Fruit fly (Drosophila melanogaster) whole organism, embryonic: Measurements from ENCODE around the gene CG12947.
A peak's percentile ranks its signal among the peaks of the same experiment; 100 is the strongest.

Source experiments
- Atf-2 ChIP-seq: fragments of 200-800 bp; sonication (Bioruptor generic); optimal IDR thresholded peaks from 2 replicates; lab custom pipeline; 2016; ENCODE audit warnings: missing biosample characterization, missing genetic modification characterization
- CG10209 ChIP-seq: fragments of 200-800 bp; sonication (Bioruptor generic); optimal IDR thresholded peaks from 3 replicates; lab custom pipeline; 2017; ENCODE audit warnings: missing biosample characterization, mild to moderate bottlenecking, missing genetic modification characterization, missing genetic modification reagents
- CG13296 ChIP-seq: fragments of 200-800 bp; sonication (Bioruptor generic); optimal IDR thresholded peaks from 3 replicates; lab custom pipeline; 2018; ENCODE audit warnings: missing biosample characterization, mild to moderate bottlenecking, missing genetic modification characterization
- CG13894 ChIP-seq: fragments of 200-800 bp; sonication (Bioruptor generic); optimal IDR thresholded peaks from 3 replicates; lab custom pipeline; 2018; ENCODE audit warnings: missing biosample characterization, mild to moderate bottlenecking, missing genetic modification characterization, moderate library complexity
- CG15073 ChIP-seq: fragments of 200-800 bp; sonication (Bioruptor generic); optimal IDR thresholded peaks from 2 replicates; lab custom pipeline; 2016; ENCODE audit warnings: missing biosample characterization, missing genetic modification characterization
- CG1602 ChIP-seq: fragments of 200-800 bp; sonication (Bioruptor generic); optimal IDR thresholded peaks from 3 replicates; lab custom pipeline; 2016; ENCODE audit warnings: missing biosample characterization, missing genetic modification characterization
- CG17359 ChIP-seq: fragments of 200-800 bp; sonication (Bioruptor generic); optimal IDR thresholded peaks from 3 replicates; lab custom pipeline; 2018; ENCODE audit warnings: missing biosample characterization, mild to moderate bottlenecking, missing genetic modification characterization, moderate library complexity
- CG17912 ChIP-seq: fragments of 200-800 bp; sonication (Bioruptor generic); optimal IDR thresholded peaks from 2 replicates; lab custom pipeline; 2018; ENCODE audit warnings: missing biosample characterization, mild to moderate bottlenecking, missing genetic modification characterization
- CG1832 ChIP-seq: fragments of 200-800 bp; sonication (Bioruptor generic); optimal IDR thresholded peaks from 2 replicates; lab custom pipeline; 2017; ENCODE audit warnings: missing biosample characterization, mild to moderate bottlenecking, missing genetic modification characterization, inconsistent platforms
- CG2678 ChIP-seq: fragments of 200-800 bp; sonication (Bioruptor generic); optimal IDR thresholded peaks from 3 replicates; lab custom pipeline; 2019; ENCODE audit warnings: missing biosample characterization, mild to moderate bottlenecking, missing genetic modification characterization, moderate library complexity
- CG30431 ChIP-seq: fragments of 200-800 bp; sonication (Bioruptor generic); optimal IDR thresholded peaks from 2 replicates; lab custom pipeline; 2017; ENCODE audit warnings: missing biosample characterization, missing genetic modification characterization
- CG43689 ChIP-seq: fragments of 200-800 bp; sonication (Bioruptor generic); IDR thresholded peaks from 2 replicates; pipeline ENCODE4 v1.3.6; 2022; ENCODE audit warnings: missing biosample characterization, missing genetic modification characterization
- CG5245 ChIP-seq: fragments of 200-800 bp; sonication (Bioruptor generic); optimal IDR thresholded peaks from 3 replicates; lab custom pipeline; 2016; ENCODE audit warnings: missing biosample characterization, missing genetic modification characterization
- CG5953 ChIP-seq: fragments of 200-800 bp; sonication (Bioruptor generic); IDR thresholded peaks from 2 replicates; pipeline ENCODE4 v1.3.6; 2022; ENCODE audit warnings: missing biosample characterization, missing genetic modification characterization
- CG7556 ChIP-seq: fragments of 200-800 bp; sonication (Bioruptor generic); optimal IDR thresholded peaks from 2 replicates; lab custom pipeline; 2017; ENCODE audit warnings: missing biosample characterization, mild to moderate bottlenecking, missing genetic modification characterization
- CG7839 ChIP-seq: fragments of 200-800 bp; sonication (Bioruptor generic); optimal IDR thresholded peaks from 3 replicates; lab custom pipeline; 2018; ENCODE audit warnings: missing biosample characterization, mild to moderate bottlenecking, missing genetic modification characterization, moderate library complexity
- Doc3 ChIP-seq: fragments of 200-800 bp; sonication (Bioruptor generic); IDR thresholded peaks from 3 replicates; pipeline ENCODE4 v1.3.6; 2022; ENCODE audit warnings: missing biosample characterization, missing genetic modification characterization; ENCODE audit not compliant: partially characterized antibody
- ERR ChIP-seq: fragments of 200-800 bp; sonication (Bioruptor generic); optimal IDR thresholded peaks from 2 replicates; lab custom pipeline; 2016; ENCODE audit warnings: missing biosample characterization, missing genetic modification characterization
- Ets65A ChIP-seq: fragments of 200-800 bp; sonication (Bioruptor generic); peaks from one replicate; lab custom pipeline; 2016; ENCODE audit warnings: missing biosample characterization, missing genetic modification characterization
- Fer3 ChIP-seq: fragments of 200-800 bp; sonication (Bioruptor generic); optimal IDR thresholded peaks from 2 replicates; lab custom pipeline; 2018; ENCODE audit warnings: missing biosample characterization, mild to moderate bottlenecking, missing genetic modification characterization, moderate library complexity
- H2.0 ChIP-seq: fragments of 200-800 bp; sonication (Bioruptor generic); IDR thresholded peaks from 2 replicates; pipeline ENCODE4 v1.3.6; 2022; ENCODE audit warnings: missing biosample characterization, missing genetic modification characterization
- Hr3 ChIP-seq: fragments of 200-800 bp; sonication (Bioruptor generic); optimal IDR thresholded peaks from 3 replicates; lab custom pipeline; 2016; ENCODE audit warnings: missing biosample characterization, missing genetic modification characterization
- MBD-R2 ChIP-seq: fragments of 200-800 bp; sonication (Bioruptor generic); IDR thresholded peaks from 2 replicates; pipeline ENCODE4 v1.3.6; 2022; ENCODE audit warnings: missing biosample characterization, missing genetic modification characterization
- NK7.1 ChIP-seq: fragments of 200-800 bp; sonication (Bioruptor generic); optimal IDR thresholded peaks from 3 replicates; lab custom pipeline; 2016; ENCODE audit warnings: missing biosample characterization, missing genetic modification characterization
- Nf-YA ChIP-seq: fragments of 200-800 bp; sonication (Bioruptor generic); IDR thresholded peaks from 2 replicates; pipeline ENCODE4 v1.3.6; 2022; ENCODE audit warnings: missing biosample characterization, missing genetic modification characterization
- Sox100B ChIP-seq: fragments of 200-800 bp; sonication (Bioruptor generic); optimal IDR thresholded peaks from 3 replicates; lab custom pipeline; 2018; ENCODE audit warnings: missing biosample characterization, mild to moderate bottlenecking, missing genetic modification characterization
- Stat92E ChIP-seq, 3 experiments: fragments of >200 bp in 2 of 3; fragments of 200-800 bp in 1 of 3; sonication (Bioruptor generic) in 1 of 3; optimal IDR thresholded peaks; 2 replicates each; lab custom pipeline; 2017 to 2019; ENCODE audit warnings: missing biosample characterization in 3 of 3, missing genetic modification characterization in 3 of 3, mild to moderate bottlenecking in 1 of 3, moderate library complexity in 1 of 3
- bsh ChIP-seq, 2 experiments: fragments of 200-800 bp; sonication (Bioruptor generic); optimal IDR thresholded peaks; 2 replicates each; lab custom pipeline; 2017 to 2018; ENCODE audit warnings: mild to moderate bottlenecking in 2 of 2, missing biosample characterization in 2 of 2, missing genetic modification characterization in 2 of 2, moderate library complexity in 1 of 2
- ems ChIP-seq: fragments of 200-800 bp; sonication (Bioruptor generic); optimal IDR thresholded peaks from 3 replicates; lab custom pipeline; 2016; ENCODE audit warnings: missing biosample characterization, missing genetic modification characterization
- ewg ChIP-seq: fragments of 200-800 bp; sonication (Bioruptor generic); optimal IDR thresholded peaks from 3 replicates; lab custom pipeline; 2017; ENCODE audit warnings: mild to moderate bottlenecking, missing biosample characterization, missing genetic modification reagents, missing genetic modification characterization
- eyg ChIP-seq: fragments of 200-800 bp; sonication (Bioruptor generic); optimal IDR thresholded peaks from 3 replicates; lab custom pipeline; 2016; ENCODE audit warnings: missing biosample characterization, missing genetic modification characterization
- fd3F ChIP-seq: fragments of 200-800 bp; sonication (Bioruptor generic); optimal IDR thresholded peaks from 2 replicates; lab custom pipeline; 2018; ENCODE audit warnings: missing biosample characterization, mild to moderate bottlenecking, missing genetic modification characterization, moderate library complexity
- fru ChIP-seq: fragments of >200 bp; optimal IDR thresholded peaks from 2 replicates; lab custom pipeline; 2017
- grn ChIP-seq: fragments of 200-800 bp; sonication (Bioruptor generic); optimal IDR thresholded peaks from 3 replicates; lab custom pipeline; 2017; ENCODE audit warnings: missing biosample characterization, missing genetic modification characterization
- gro ChIP-seq: fragments of 200-800 bp; sonication (Bioruptor generic); optimal IDR thresholded peaks from 2 replicates; lab custom pipeline; 2016; ENCODE audit warnings: missing biosample characterization, missing genetic modification characterization
- gsb-n ChIP-seq: fragments of 200-800 bp; sonication (Bioruptor generic); optimal IDR thresholded peaks from 3 replicates; lab custom pipeline; 2018; ENCODE audit warnings: missing biosample characterization, mild to moderate bottlenecking, missing genetic modification characterization
- inv ChIP-seq: fragments of 200-800 bp; sonication (Bioruptor generic); IDR thresholded peaks from 2 replicates; pipeline ENCODE4 v1.3.6; 2022; ENCODE audit warnings: missing biosample characterization, missing genetic modification characterization; ENCODE audit not compliant: partially characterized antibody
- kah ChIP-seq: fragments of 200-800 bp; sonication (Bioruptor generic); optimal IDR thresholded peaks from 2 replicates; lab custom pipeline; 2018; ENCODE audit warnings: missing biosample characterization, mild to moderate bottlenecking, missing genetic modification characterization
- lov ChIP-seq, 2 experiments: fragments of 200-800 bp in 1 of 2; fragments of >200 bp in 1 of 2; sonication (Bioruptor generic) in 1 of 2; IDR thresholded peaks in 1 of 2; optimal IDR thresholded peaks in 1 of 2; 2 replicates in 1 of 2; 3 replicates in 1 of 2; pipeline versions ENCODE4 v1.3.6 to Lab custom; 2017 to 2022; ENCODE audit warnings: missing biosample characterization in 1 of 2, missing genetic modification characterization in 1 of 2
- schlank ChIP-seq: fragments of 200-800 bp; sonication (Bioruptor generic); optimal IDR thresholded peaks from 2 replicates; lab custom pipeline; 2018; ENCODE audit warnings: missing biosample characterization, mild to moderate bottlenecking, missing genetic modification characterization
- sens ChIP-seq: fragments of 200-800 bp; sonication (Bioruptor generic); peaks from one replicate; lab custom pipeline; 2016; ENCODE audit warnings: missing biosample characterization, missing genetic modification characterization
- sens-2 ChIP-seq: fragments of 200-800 bp; sonication (Bioruptor generic); IDR thresholded peaks from 2 replicates; pipeline ENCODE4 v1.3.6; 2022; ENCODE audit warnings: missing biosample characterization, missing genetic modification characterization
- shn ChIP-seq: fragments of 200-800 bp; sonication (Bioruptor generic); optimal IDR thresholded peaks from 3 replicates; lab custom pipeline; 2016; ENCODE audit warnings: missing biosample characterization, missing genetic modification characterization
- sqz ChIP-seq: fragments of 200-800 bp; sonication (Bioruptor generic); optimal IDR thresholded peaks from 3 replicates; lab custom pipeline; 2018; ENCODE audit warnings: missing biosample characterization, mild to moderate bottlenecking, missing genetic modification characterization
- tll ChIP-seq, 2 experiments: fragments of 200-800 bp in 1 of 2; fragments of >200 bp in 1 of 2; sonication (Bioruptor generic) in 1 of 2; optimal IDR thresholded peaks; 2 replicates each; lab custom pipeline; 2017 to 2019; ENCODE audit warnings: missing biosample characterization in 2 of 2, missing genetic modification characterization in 2 of 2, mild to moderate bottlenecking in 1 of 2, moderate library complexity in 1 of 2
- usp ChIP-seq: fragments of >200 bp; optimal IDR thresholded peaks from 2 replicates; lab custom pipeline; 2017; ENCODE audit warnings: missing biosample characterization, missing genetic modification characterization
- zen2 ChIP-seq: fragments of 200-800 bp; sonication (Bioruptor generic); IDR thresholded peaks from 3 replicates; pipeline ENCODE4 v1.3.6; 2022; ENCODE audit warnings: missing biosample characterization, missing genetic modification characterization; ENCODE audit not compliant: partially characterized antibody

CG12947 gene

DNA sequence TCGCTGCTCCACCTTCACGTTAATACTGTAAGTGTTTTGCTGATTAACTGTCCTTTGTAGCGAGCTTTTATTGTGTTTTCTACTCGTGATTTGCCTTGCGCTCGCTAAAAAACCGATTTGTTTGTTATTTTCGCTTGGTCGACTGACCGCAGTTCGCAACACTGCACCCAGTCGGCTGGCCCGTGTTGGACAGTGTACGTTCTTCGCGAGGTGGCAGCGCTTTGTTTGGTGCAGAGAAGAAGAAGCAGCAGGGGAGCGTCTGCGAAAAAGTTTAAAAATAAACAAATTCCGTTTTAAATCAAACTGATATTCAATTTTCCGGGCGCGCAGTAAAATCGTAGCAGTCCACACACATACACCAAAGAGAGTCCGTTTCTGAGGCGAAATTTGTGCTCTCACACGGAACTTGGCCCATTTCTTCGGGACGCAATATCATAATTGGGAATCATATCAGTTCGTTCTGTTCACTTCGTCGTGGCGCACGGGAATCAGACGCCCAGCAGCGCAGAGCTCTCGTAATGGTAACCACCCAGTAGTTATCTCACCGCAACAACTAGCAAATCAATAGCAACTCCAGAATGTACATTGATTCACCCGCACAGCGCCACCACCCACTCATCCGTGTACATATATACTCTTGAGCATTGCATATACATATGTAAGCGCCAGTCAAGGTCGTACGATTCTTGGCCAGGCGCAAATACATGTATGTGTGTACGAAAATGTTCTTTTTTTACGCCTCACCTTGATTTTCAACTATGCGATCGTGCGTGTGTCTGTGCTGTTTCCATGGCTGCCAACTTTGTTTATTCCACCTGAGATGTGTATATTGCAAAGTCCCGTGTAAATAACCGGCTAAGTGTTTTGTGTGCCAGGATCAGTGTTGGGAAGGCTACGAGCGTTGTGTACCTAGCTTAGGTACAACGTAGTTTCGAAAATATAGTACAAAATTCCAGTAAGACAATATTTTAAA, 12.0 kb upstream of the CG12947 start, which contains the start of gene Naa80 (continued):
- TF ChIP-seq CG15073 (GFP tag; lab: Kevin White, UChicago): no peak
- peak; percentile 64 for TF ChIP-seq CG13296 (GFP tag; lab: Kevin White, UChicago)
- TF ChIP-seq eyg (GFP tag; lab: Kevin White, UChicago): peak; percentile 59
- TF ChIP-seq gsb-n (tag; lab: Kevin White, UChicago): no peak
- TF ChIP-seq gro (GFP tag; lab: Kevin White, UChicago): peak; percentile 90
- no peak for TF ChIP-seq sqz
- no peak for TF ChIP-seq Nf-YA
- peak; percentile 82 for TF ChIP-seq ERR (GFP tag; lab: Kevin White, UChicago)
- TF ChIP-seq Sox100B (GFP tag; lab: Kevin White, UChicago): no peak
- TF ChIP-seq CG17359 (tag; lab: Kevin White, UChicago): peak; percentile 26
- TF ChIP-seq CG7839: peak; percentile 54
- no peak for TF ChIP-seq CG5953
- no peak for TF ChIP-seq CG1832 (GFP tag; lab: Kevin White, UChicago)
- TF ChIP-seq CG43689: no peak
- peak; percentile 54 for TF ChIP-seq Hr3
- peak; percentile 54 for TF ChIP-seq CG10209 (GFP tag; lab: Kevin White, UChicago)
- TF ChIP-seq ewg (GFP tag; lab: Kevin White, UChicago): peak; percentile 58
- TF ChIP-seq CG1602 (GFP tag; lab: Kevin White, UChicago): peak; percentile 21
- peak; percentile 67 for TF ChIP-seq shn
- TF ChIP-seq Fer3 (tag; lab: Kevin White, UChicago): peak; percentile 45
- TF ChIP-seq bsh (GFP tag; optimal IDR thresholded peaks at IDR 0.05; lab: Kevin White, UChicago): peak in 1 of 2 experiments; percentile 35
- TF ChIP-seq ems: peak; percentile 75
- peak; percentile 48 for TF ChIP-seq CG7556
- TF ChIP-seq MBD-R2 (GFP tag; lab: Robert Waterston, UW): peak; percentile 96
- no peak for TF ChIP-seq sens-2 (GFP tag; lab: Robert Waterston, UW)
- TF ChIP-seq fru: no peak
- TF ChIP-seq CG5245 (GFP tag; lab: Kevin White, UChicago): peak; percentile 21
- no peak for TF ChIP-seq lov (optimal IDR thresholded peaks at IDR 0.05; lab: Kevin White, UChicago)
- TF ChIP-seq lov (GFP tag; IDR thresholded peaks at IDR 0.05; lab: Robert Waterston, UW): peak; percentile 26; the same call in 1 of the 3 replicates
- TF ChIP-seq NK7.1 (GFP tag; lab: Kevin White, UChicago): peak; percentile 31
- TF ChIP-seq schlank (tag; lab: Kevin White, UChicago): no peak
- no peak for TF ChIP-seq CG30431 (GFP tag; lab: Kevin White, UChicago)
- peak; percentile 95 for TF ChIP-seq Ets65A (GFP tag; lab: Kevin White, UChicago)
- peak; percentile 85 for TF ChIP-seq sens (GFP tag; lab: Kevin White, UChicago)
- TF ChIP-seq usp (GFP tag; lab: Kevin White, UChicago): no peak
- peak; percentile 17 for TF ChIP-seq fd3F (GFP tag; lab: Kevin White, UChicago)
- TF ChIP-seq CG17912 (GFP tag; lab: Kevin White, UChicago): peak; percentile 82
- TF ChIP-seq inv: peak; percentile 28; the same call in 1 of the 2 replicates
- peak; percentile 53 for TF ChIP-seq H2.0 (GFP tag; lab: Robert Waterston, UW)
- peak in 1 of 3 experiments; percentile 24 for TF ChIP-seq Stat92E (GFP tag; optimal IDR thresholded peaks at IDR 0.05; lab: Kevin White, UChicago)
- peak in 1 of 2 experiments; percentile 32 for TF ChIP-seq tll (GFP tag; optimal IDR thresholded peaks at IDR 0.05; lab: Kevin White, UChicago)
- no peak for TF ChIP-seq zen2
- no peak for TF ChIP-seq CG2678 (tag; lab: Kevin White, UChicago)
- TF ChIP-seq grn (GFP tag; lab: Kevin White, UChicago): peak; percentile 10
- TF ChIP-seq CG13894 (tag; lab: Kevin White, UChicago): peak; percentile 56
- no peak for TF ChIP-seq Atf-2 (GFP tag; lab: Kevin White, UChicago)
- peak; percentile 31 for TF ChIP-seq kah (GFP tag; lab: Kevin White, UChicago)
- TF ChIP-seq Doc3 (GFP tag; lab: Robert Waterston, UW): no peak
